Fruit fly (Drosophila melanogaster): Measurements from ENCODE around the gene Snap24.

Snap24 gene

dm6 chr3R:9800644-9801330 lies 37.8 kb upstream of the Snap24 start, which contains the start of the genes CG9467 and CG8526 (continued):
- TF ChIP-seq CG10979 (tag; optimal IDR thresholded peaks at IDR 0.05) (peak; percentile 38), bowl (GFP tag; IDR thresholded peaks at IDR 0.05) (no peak), CG18764 (GFP tag; optimal IDR thresholded peaks at IDR 0.05) (no peak), CG30020 (tag; optimal IDR thresholded peaks at IDR 0.05) (peak; percentile 73), CG7357 (GFP tag; IDR thresholded peaks at IDR 0.05) (peak; percentile 50; the same call in 1 of the 3 replicates), Lim3 (GFP tag; IDR thresholded peaks at IDR 0.05) (no peak), gce (GFP tag; IDR thresholded peaks at IDR 0.05) (no peak), CG12219 (GFP tag; optimal IDR thresholded peaks at IDR 0.05) (no peak), dan (GFP tag; IDR thresholded peaks at IDR 0.05) (no peak), CG15514 (GFP tag; optimal IDR thresholded peaks at IDR 0.05) (peak; percentile 61), Max (GFP tag; optimal IDR thresholded peaks at IDR 0.05) (peak; percentile 74), Dip2 (GFP tag; IDR thresholded peaks at IDR 0.05) (no peak), CG16815 (GFP tag; optimal IDR thresholded peaks at IDR 0.05) (peak; percentile 60), CG5180 (GFP tag; optimal IDR thresholded peaks at IDR 0.05) (no peak), ems (GFP tag; optimal IDR thresholded peaks at IDR 0.05) (peak; percentile 24), wor (GFP tag; IDR thresholded peaks at IDR 0.05) (no peak), Six4 (GFP tag; optimal IDR thresholded peaks at IDR 0.05) (peak; percentile 35), Lpt (GFP tag; optimal IDR thresholded peaks at IDR 0.05) (no peak), CG7987 (GFP tag; optimal IDR thresholded peaks at IDR 0.05) (no peak), ap (GFP tag; IDR thresholded peaks at IDR 0.05) (no peak), ranshi (GFP tag; IDR thresholded peaks at IDR 0.05) (peak; percentile 31; the same call in 1 of the 2 replicates), gsb-n (tag; optimal IDR thresholded peaks at IDR 0.05) (no peak), D19A (tag; optimal IDR thresholded peaks at IDR 0.05) (no peak), Sry-β (GFP tag; optimal IDR thresholded peaks at IDR 0.05) (peak; percentile 44), sna (GFP tag; IDR thresholded peaks at IDR 0.05; ENCODE audit: partially characterized antibody) (0 out of 2 replicates have a peak, but pooled peaks have one; percentile 29), CG43689 (GFP tag; IDR thresholded peaks at IDR 0.05) (no peak), YL-1 (GFP tag; optimal IDR thresholded peaks at IDR 0.05) (peak; percentile 74), CG11504 (tag; optimal IDR thresholded peaks at IDR 0.05) (no peak), Nf-YB (GFP tag; optimal IDR thresholded peaks at IDR 0.05) (no peak), tll (GFP tag; optimal IDR thresholded peaks at IDR 0.05) (peak in 1 of 2 experiments; percentile 44), eve (GFP tag; optimal IDR thresholded peaks at IDR 0.05) (no peak), dysf (GFP tag; IDR thresholded peaks at IDR 0.05) (peak; percentile 61; the same call in 1 of the 3 replicates), CG1792 (GFP tag; optimal IDR thresholded peaks at IDR 0.05) (no peak), Opbp (GFP tag; IDR thresholded peaks at IDR 0.05; ENCODE audit: partially characterized antibody) (peak; percentile 35; the same call in 1 of the 3 replicates), onecut (GFP tag; IDR thresholded peaks at IDR 0.05) (no peak), insv (GFP tag; optimal IDR thresholded peaks at IDR 0.05) (peak in 1 of 2 experiments; percentile 37), CG15269 (tag; optimal IDR thresholded peaks at IDR 0.05) (no peak), h (optimal IDR thresholded peaks at IDR 0.05) (no peak), CG17912 (GFP tag; optimal IDR thresholded peaks at IDR 0.05) (no peak), bigmax (GFP tag; optimal IDR thresholded peaks at IDR 0.05) (no peak), CG17361 (GFP tag; IDR thresholded peaks at IDR 0.05) (peak; percentile 87), CG12236 (GFP tag; optimal IDR thresholded peaks at IDR 0.05) (no peak), twi (tag; optimal IDR thresholded peaks at IDR 0.05) (peak; percentile 55), CG3838 (GFP tag; optimal IDR thresholded peaks at IDR 0.05) (no peak), BEAF-32 (GFP tag; optimal IDR thresholded peaks at IDR 0.05) (peak; percentile 89), CG15696 (tag; optimal IDR thresholded peaks at IDR 0.05) (peak; percentile 77), corto (GFP tag; optimal IDR thresholded peaks at IDR 0.05) (no peak), sens-2 (GFP tag; IDR thresholded peaks at IDR 0.05) (0 out of 2 replicates have a peak, but pooled peaks have one; percentile 9), CG1832 (GFP tag; optimal IDR thresholded peaks at IDR 0.05) (no peak), Tbp (GFP tag; optimal IDR thresholded peaks at IDR 0.05) (no peak)

All from whole organism, embryonic.